Worm (Caenorhabditis elegans) whole organism, young adult: Measurements from ENCODE around the gene F10G2.2.

Experiments
- Y53G8AR.9 ChIP-seq: fragments of 200-800 bp; sonication (Bioruptor generic); conservative IDR thresholded peaks from 2 replicates; pipeline ENCODE4 v1.3.6; 2022; ENCODE audit warnings: missing genetic modification reagents, missing genetic modification characterization, missing compliant biosample characterization
- cebp-1 ChIP-seq, 2 experiments: fragments of 200-800 bp in 1 of 2; sonication (Bioruptor generic) in 1 of 2; sonication (generic microtip) in 1 of 2; IDR thresholded peaks in 1 of 2; optimal IDR thresholded peaks in 1 of 2; 2 replicates each; pipeline versions ENCODE4 v1.3.6 to Lab custom; 2017 to 2022; ENCODE audit warnings: missing compliant biosample characterization in 2 of 2, missing genetic modification characterization in 2 of 2, mild to moderate bottlenecking in 1 of 2, missing genetic modification reagents in 1 of 2, moderate library complexity in 1 of 2
- madf-10 ChIP-seq: sonication (generic microtip); optimal IDR thresholded peaks from 2 replicates; lab custom pipeline; 2016; ENCODE audit warnings: mild to moderate bottlenecking, missing genetic modification characterization, missing compliant biosample characterization
- madf-3 ChIP-seq: fragments of 200-800 bp; sonication (Bioruptor generic); IDR thresholded peaks from 2 replicates; pipeline ENCODE4 v1.3.6; 2022; ENCODE audit warnings: missing genetic modification reagents, missing genetic modification characterization, missing compliant biosample characterization
- sptf-2 ChIP-seq: fragments of 200-800 bp; sonication (Bioruptor generic); optimal IDR thresholded peaks from 2 replicates; lab custom pipeline; 2018; ENCODE audit warnings: mild to moderate bottlenecking, missing genetic modification characterization, missing compliant biosample characterization

F10G2.2 gene

ce11 chrV:7381008-7381407 is 50.0 kb downstream of the F10G2.2 start, which contains the start of gene C03G6.17:
TSS of gene C03G6.17 (minus strand) at chrV:7381108.
- no peak for TF ChIP-seq sptf-2 (GFP tag; lab: Kevin White, UChicago)
- no peak for TF ChIP-seq Y53G8AR.9 (GFP tag; lab: Robert Waterston, UW)
- TF ChIP-seq madf-10 (tag; lab: Kevin White, UChicago), result no peak
- TF ChIP-seq madf-3 (GFP tag; lab: Robert Waterston, UW), result no peak
- TF ChIP-seq cebp-1 (GFP tag; IDR thresholded peaks at IDR 0.05; lab: Robert Waterston, UW), result no peak
- TF ChIP-seq cebp-1 (tag; optimal IDR thresholded peaks at IDR 0.05; lab: Kevin White, UChicago), result no peak
